Fruit fly (Drosophila melanogaster): ENCODE results near the gene PVRAP.

- no peak for TF ChIP-seq brk (GFP tag; optimal IDR thresholded peaks at IDR 0.05)
- TF ChIP-seq Vsx2 (GFP tag; optimal IDR thresholded peaks at IDR 0.05; ENCODE audit: partially characterized antibody): no peak
- TF ChIP-seq br (GFP tag; optimal IDR thresholded peaks at IDR 0.05): no peak
- no peak for TF ChIP-seq sv (GFP tag; optimal IDR thresholded peaks at IDR 0.05)
- TF ChIP-seq usp (GFP tag; optimal IDR thresholded peaks at IDR 0.05): no peak
- TF ChIP-seq psq (GFP tag; optimal IDR thresholded peaks at IDR 0.05): no peak
- TF ChIP-seq Mio (GFP tag; optimal IDR thresholded peaks at IDR 0.05): no peak
- no peak for TF ChIP-seq CG32264 (GFP tag; optimal IDR thresholded peaks at IDR 0.05)
- no peak for TF ChIP-seq Hr78 (GFP tag; optimal IDR thresholded peaks at IDR 0.05)
Measured at dm6 chr3L:6054343-6054742, 57.3 kb downstream of the PVRAP start, which contains the start of gene Jon65Ai.
